Worm (Caenorhabditis elegans) whole organism, early embryonic: ENCODE measurements around the gene sup-18.

Experiments
- B0310.2 ChIP-seq: sonication (generic microtip); optimal IDR thresholded peaks from 2 replicates; lab custom pipeline; 2016; ENCODE audit warnings: mild to moderate bottlenecking, missing genetic modification characterization, missing compliant biosample characterization
- aly-1 ChIP-seq: sonication (generic microtip); optimal IDR thresholded peaks from 2 replicates; lab custom pipeline; 2016; ENCODE audit warnings: missing genetic modification characterization, missing compliant biosample characterization
- ama-1 ChIP-seq: fragments of 150-350 bp; optimal IDR thresholded peaks from 2 replicates; lab custom pipeline; 2014
- ceh-13 ChIP-seq: fragments of 200-800 bp; sonication (Bioruptor generic); optimal IDR thresholded peaks from 2 replicates; lab custom pipeline; 2018; ENCODE audit warnings: mild to moderate bottlenecking, missing genetic modification characterization, missing compliant biosample characterization
- ceh-36 ChIP-seq: sonication (generic microtip); optimal IDR thresholded peaks from 2 replicates; lab custom pipeline; 2016; ENCODE audit warnings: missing genetic modification characterization, inconsistent platforms, missing compliant biosample characterization
- ets-7 ChIP-seq: sonication (generic microtip); optimal IDR thresholded peaks from 2 replicates; lab custom pipeline; 2016; ENCODE audit warnings: missing genotype, missing genetic modification characterization, missing compliant biosample characterization
- flt-1 ChIP-seq: fragments of 200-800 bp; sonication (Bioruptor generic); IDR thresholded peaks from 2 replicates; pipeline ENCODE4 v1.3.6; 2022; ENCODE audit warnings: missing genetic modification characterization, missing compliant biosample characterization
- hmbx-1 ChIP-seq: sonication (generic microtip); optimal IDR thresholded peaks from 2 replicates; lab custom pipeline; 2016; ENCODE audit warnings: mild to moderate bottlenecking, missing genetic modification characterization, missing compliant biosample characterization
- hnd-1 ChIP-seq: sonication (generic microtip); optimal IDR thresholded peaks from 2 replicates; lab custom pipeline; 2016; ENCODE audit warnings: missing genetic modification characterization, missing compliant biosample characterization
- pes-1 ChIP-seq: fragments of 200-800 bp; sonication (Bioruptor generic); IDR thresholded peaks from 2 replicates; pipeline ENCODE4 v1.3.6; 2022; ENCODE audit warnings: missing genetic modification reagents, missing genetic modification characterization, missing compliant biosample characterization
- scrt-1 ChIP-seq: fragments of 200-800 bp; sonication (Bioruptor generic); IDR thresholded peaks from 2 replicates; pipeline ENCODE4 v1.3.6; 2022; ENCODE audit warnings: missing genetic modification characterization, missing compliant biosample characterization
- sea-1 ChIP-seq: fragments of 200-800 bp; sonication (Bioruptor generic); conservative IDR thresholded peaks from 2 replicates; pipeline ENCODE4 v1.3.6; 2022; ENCODE audit warnings: missing genetic modification characterization, missing compliant biosample characterization
- tbx-11 ChIP-seq: fragments of 200-800 bp; sonication (Bioruptor generic); IDR thresholded peaks from 2 replicates; pipeline ENCODE4 v1.3.6; 2022; ENCODE audit warnings: missing genetic modification characterization, missing compliant biosample characterization

DNA sequence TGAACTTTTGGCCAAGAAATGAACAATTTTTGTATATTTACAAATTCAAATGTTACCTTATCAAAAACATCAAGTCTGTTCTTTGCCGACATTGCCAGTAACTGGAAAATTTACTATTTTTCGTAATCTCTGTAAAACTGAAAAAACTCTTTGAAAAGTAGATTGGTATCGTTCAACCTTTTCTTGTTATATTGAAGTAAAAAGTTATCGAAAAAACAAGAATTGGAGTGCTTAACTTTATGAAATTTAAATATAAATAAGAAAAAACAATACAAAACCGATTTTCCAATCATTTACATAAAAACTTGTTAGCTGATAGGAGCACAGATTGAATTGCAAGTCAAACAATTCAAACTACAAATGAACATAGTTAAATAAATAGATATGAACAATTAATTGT is 6.2 kb upstream of the sup-18 start, which contains the start of gene ZK688.11:
- TF ChIP-seq hnd-1 (tag; lab: Kevin White, UChicago) (no peak), ama-1 (lab: Kevin White, UChicago) (no peak), ceh-36 (tag; lab: Kevin White, UChicago) (no peak), ceh-13 (GFP tag; lab: Kevin White, UChicago) (no peak), hmbx-1 (tag; lab: Kevin White, UChicago) (no peak), aly-1 (no peak), ets-7 (no peak), sea-1 (GFP tag; lab: Robert Waterston, UW) (no peak), flt-1 (GFP tag; lab: Robert Waterston, UW) (no peak), B0310.2 (tag; lab: Kevin White, UChicago) (no peak), tbx-11 (GFP tag; lab: Robert Waterston, UW) (no peak), scrt-1 (GFP tag; lab: Robert Waterston, UW) (no peak), pes-1 (GFP tag; lab: Robert Waterston, UW) (no peak)
